Fruit fly (Drosophila melanogaster): ENCODE data around the gene CG12105.

The CG12105 gene

dm6 chr3L:1644920-1645567 is 29.4 kb upstream of the CG12105 start, which contains the start of the genes alphaCOP and CG13919 (continued):
- peak; percentile 81 for TF ChIP-seq CG11398 (GFP tag; optimal IDR thresholded peaks at IDR 0.05)
- no peak for TF ChIP-seq CG17568 (GFP tag; optimal IDR thresholded peaks at IDR 0.05)
- peak; percentile 91 for TF ChIP-seq pum (GFP tag; optimal IDR thresholded peaks at IDR 0.05)
- peak; percentile 88 for TF ChIP-seq CG4820 (GFP tag; optimal IDR thresholded peaks at IDR 0.05)
- TF ChIP-seq Doc3 (GFP tag; IDR thresholded peaks at IDR 0.05; ENCODE audit: partially characterized antibody): no peak
- peak; percentile 92 for TF ChIP-seq CG12299 (tag; optimal IDR thresholded peaks at IDR 0.05)
- TF ChIP-seq CG10209 (GFP tag; optimal IDR thresholded peaks at IDR 0.05): peak; percentile 96
- TF ChIP-seq MESR4 (GFP tag; optimal IDR thresholded peaks at IDR 0.05): peak; percentile 95
- TF ChIP-seq CG31365 (tag; optimal IDR thresholded peaks at IDR 0.05): peak; percentile 65
- peak; percentile 95 for TF ChIP-seq CG14667 (GFP tag; IDR thresholded peaks at IDR 0.05)
- peak; percentile 20 for TF ChIP-seq bigmax (GFP tag; optimal IDR thresholded peaks at IDR 0.05)
- TF ChIP-seq pzg (GFP tag; optimal IDR thresholded peaks at IDR 0.05): peak; percentile 55
- peak; percentile 88 for TF ChIP-seq D19A (tag; optimal IDR thresholded peaks at IDR 0.05)
- peak; percentile 95 for TF ChIP-seq stc (GFP tag; IDR thresholded peaks at IDR 0.05)
- TF ChIP-seq CG6272 (GFP tag; IDR thresholded peaks at IDR 0.05): peak; percentile 95
- peak; percentile 94 for TF ChIP-seq ro (GFP tag; IDR thresholded peaks at IDR 0.05)
- TF ChIP-seq CG12942 (GFP tag; optimal IDR thresholded peaks at IDR 0.05): peak; percentile 96
- peak; percentile 96 for TF ChIP-seq bab2 (GFP tag; optimal IDR thresholded peaks at IDR 0.05)
- peak; percentile 92 for TF ChIP-seq ssp (GFP tag; IDR thresholded peaks at IDR 0.05)
- TF ChIP-seq Ada2b (GFP tag; IDR thresholded peaks at IDR 0.05): peak; percentile 89
- TF ChIP-seq ind (GFP tag; optimal IDR thresholded peaks at IDR 0.05): peak; percentile 95
- TF ChIP-seq CG8944 (GFP tag; optimal IDR thresholded peaks at IDR 0.05): peak; percentile 85
- no peak for TF ChIP-seq D (optimal IDR thresholded peaks at IDR 0.05)
- TF ChIP-seq D (GFP tag; optimal IDR thresholded peaks at IDR 0.05): peak; percentile 88
- TF ChIP-seq Bgb (GFP tag; IDR thresholded peaks at IDR 0.05; ENCODE audit: partially characterized antibody): no peak
- TF ChIP-seq z (GFP tag; IDR thresholded peaks at IDR 0.05): no peak
- peak; percentile 99 for TF ChIP-seq sens (GFP tag)
- TF ChIP-seq so (GFP tag; IDR thresholded peaks at IDR 0.05): peak; percentile 97
- peak; percentile 98 for TF ChIP-seq CG2120 (GFP tag; optimal IDR thresholded peaks at IDR 0.05)
- peak; percentile 97 for TF ChIP-seq CG14050 (GFP tag; IDR thresholded peaks at IDR 0.05)
- TF ChIP-seq Elba2 (GFP tag; optimal IDR thresholded peaks at IDR 0.05): peak; percentile 87
- peak; percentile 88 for TF ChIP-seq cwo (GFP tag; optimal IDR thresholded peaks at IDR 0.05)
- TF ChIP-seq Max (GFP tag; optimal IDR thresholded peaks at IDR 0.05): peak; percentile 93
- peak; percentile 98 for TF ChIP-seq CG2889 (GFP tag; IDR thresholded peaks at IDR 0.05)
- peak; percentile 54 for TF ChIP-seq Sry-δ (GFP tag; optimal IDR thresholded peaks at IDR 0.05)
- peak; percentile 99 for TF ChIP-seq Ptx1 (GFP tag; IDR thresholded peaks at IDR 0.05)
- TF ChIP-seq dmrt99B (tag; optimal IDR thresholded peaks at IDR 0.05): peak; percentile 96
- peak; percentile 86 for TF ChIP-seq CG30020 (tag; optimal IDR thresholded peaks at IDR 0.05)
- TF ChIP-seq H2.0 (GFP tag; IDR thresholded peaks at IDR 0.05): peak; percentile 98
- peak; percentile 65 for TF ChIP-seq danr (GFP tag; IDR thresholded peaks at IDR 0.05)
- peak; percentile 93 for TF ChIP-seq corto (GFP tag; optimal IDR thresholded peaks at IDR 0.05)
- peak; percentile 90 for TF ChIP-seq CG10543 (GFP tag; optimal IDR thresholded peaks at IDR 0.05)
- peak; percentile 95 for TF ChIP-seq croc (GFP tag; conservative IDR thresholded peaks at IDR 0.05)
- peak; percentile 91 for TF ChIP-seq Hand (GFP tag; optimal IDR thresholded peaks at IDR 0.05)
- TF ChIP-seq CG32772 (GFP tag; IDR thresholded peaks at IDR 0.05): peak; percentile 96
- no peak for TF ChIP-seq CG6791 (GFP tag; IDR thresholded peaks at IDR 0.05; ENCODE audit: partially characterized antibody)
- TF ChIP-seq vvl (GFP tag; IDR thresholded peaks at IDR 0.05): peak; percentile 97
- 0 out of 3 replicates have a peak, but pooled peaks have one; percentile 9 for TF ChIP-seq CG16813 (GFP tag; IDR thresholded peaks at IDR 0.05; ENCODE audit: partially characterized antibody)
- peak; percentile 83 for TF ChIP-seq Antp (GFP tag; optimal IDR thresholded peaks at IDR 0.05)
- TF ChIP-seq CG31441 (GFP tag; IDR thresholded peaks at IDR 0.05): peak; percentile 97
- TF ChIP-seq al (GFP tag; IDR thresholded peaks at IDR 0.05): peak; percentile 94
